Fruit fly (Drosophila melanogaster) whole organism, prepupa: ENCODE results near the gene GILT3.

Source experiments
- Blimp-1 ChIP-seq: fragments of 200-800 bp; sonication (Bioruptor generic); optimal IDR thresholded peaks from 3 replicates; lab custom pipeline; 2017; ENCODE audit warnings: missing biosample characterization, missing genetic modification characterization, mild to moderate bottlenecking, moderate library complexity, missing genetic modification reagents
- CG10631 ChIP-seq: fragments of 200-800 bp; sonication (Bioruptor generic); optimal IDR thresholded peaks from 2 replicates; lab custom pipeline; 2016; ENCODE audit warnings: missing biosample characterization, missing genetic modification characterization
- CG10669 ChIP-seq: fragments of 200-800 bp; sonication (Bioruptor generic); optimal IDR thresholded peaks from 3 replicates; lab custom pipeline; 2018; ENCODE audit warnings: missing biosample characterization, mild to moderate bottlenecking, missing genetic modification characterization, moderate library complexity
- CG11294 ChIP-seq: fragments of 200-800 bp; sonication (Bioruptor generic); IDR thresholded peaks from 2 replicates; pipeline ENCODE4 v1.3.6; 2022; ENCODE audit warnings: missing biosample characterization, missing genetic modification characterization
- CG11902 ChIP-seq: fragments of 200-800 bp; sonication (Bioruptor generic); optimal IDR thresholded peaks from 3 replicates; lab custom pipeline; 2016; ENCODE audit warnings: missing biosample characterization, missing genetic modification characterization
- CG15336 ChIP-seq: fragments of 200-800 bp; sonication (Bioruptor generic); IDR thresholded peaks from 2 replicates; pipeline ENCODE4 v1.3.6; 2022; ENCODE audit warnings: missing biosample characterization, missing genetic modification characterization
- CG1621 ChIP-seq: fragments of 200-800 bp; sonication (Bioruptor generic); optimal IDR thresholded peaks from 3 replicates; lab custom pipeline; 2018; ENCODE audit warnings: missing biosample characterization, mild to moderate bottlenecking, missing genetic modification characterization
- CG16779 ChIP-seq: fragments of 200-800 bp; sonication (Bioruptor generic); optimal IDR thresholded peaks from 3 replicates; lab custom pipeline; 2017; ENCODE audit warnings: missing biosample characterization, mild to moderate bottlenecking, missing genetic modification characterization
- CG3032 ChIP-seq: fragments of 200-800 bp; optimal IDR thresholded peaks from 2 replicates; lab custom pipeline; 2019; ENCODE audit warnings: missing biosample characterization, mild to moderate bottlenecking, missing genetic modification characterization, moderate library complexity
- CG31627 ChIP-seq: fragments of 200-800 bp; sonication (Bioruptor generic); optimal IDR thresholded peaks from 3 replicates; lab custom pipeline; 2016; ENCODE audit warnings: missing biosample characterization, missing genetic modification characterization
- CG32006 ChIP-seq: fragments of 200-800 bp; sonication (Bioruptor generic); optimal IDR thresholded peaks from 3 replicates; lab custom pipeline; 2017; ENCODE audit warnings: missing biosample characterization, mild to moderate bottlenecking, missing genetic modification characterization
- CG34406 ChIP-seq: fragments of 200-800 bp; sonication (Bioruptor generic); optimal IDR thresholded peaks from 3 replicates; lab custom pipeline; 2016; ENCODE audit warnings: missing biosample characterization, missing genetic modification characterization
- CG4318 ChIP-seq: fragments of 200-800 bp; sonication (Bioruptor generic); optimal IDR thresholded peaks from 3 replicates; lab custom pipeline; 2017; ENCODE audit warnings: missing biosample characterization, mild to moderate bottlenecking, missing genetic modification characterization
- CG6163 ChIP-seq: fragments of 200-800 bp; sonication (Bioruptor generic); IDR thresholded peaks from 3 replicates; pipeline ENCODE4 v1.3.6; 2022; ENCODE audit warnings: missing biosample characterization, missing genetic modification characterization
- CG6276 ChIP-seq: fragments of 200-800 bp; sonication (Bioruptor generic); optimal IDR thresholded peaks from 2 replicates; lab custom pipeline; 2017; ENCODE audit warnings: missing biosample characterization, mild to moderate bottlenecking, missing genetic modification characterization
- CG6792 ChIP-seq: fragments of 200-800 bp; sonication (Bioruptor generic); optimal IDR thresholded peaks from 3 replicates; lab custom pipeline; 2016; ENCODE audit warnings: missing biosample characterization, missing genetic modification characterization
- CG6808 ChIP-seq: fragments of 200-800 bp; sonication (Bioruptor generic); optimal IDR thresholded peaks from 3 replicates; lab custom pipeline; 2017; ENCODE audit warnings: missing biosample characterization, missing genetic modification characterization, mild to moderate bottlenecking, moderate library complexity, missing genetic modification reagents
- CG6854 ChIP-seq: fragments of 200-800 bp; sonication (Bioruptor generic); optimal IDR thresholded peaks from 2 replicates; lab custom pipeline; 2017; ENCODE audit warnings: missing biosample characterization, mild to moderate bottlenecking, missing genetic modification characterization
- CG7368 ChIP-seq: fragments of 200-800 bp; sonication (Bioruptor generic); optimal IDR thresholded peaks from 3 replicates; lab custom pipeline; 2016; ENCODE audit warnings: missing biosample characterization, missing genetic modification characterization
- CG8319 ChIP-seq: fragments of 200-800 bp; sonication (Bioruptor generic); optimal IDR thresholded peaks from 3 replicates; lab custom pipeline; 2016; ENCODE audit warnings: missing biosample characterization, missing genetic modification characterization
- CG8632 ChIP-seq: fragments of 200-800 bp; sonication (Bioruptor generic); optimal IDR thresholded peaks from 3 replicates; lab custom pipeline; 2016; ENCODE audit warnings: missing biosample characterization, missing genetic modification characterization
- CG9139 ChIP-seq: fragments of 200-800 bp; sonication (Bioruptor generic); optimal IDR thresholded peaks from 3 replicates; lab custom pipeline; 2017; ENCODE audit warnings: missing biosample characterization, mild to moderate bottlenecking, missing genetic modification characterization
- Eip78C ChIP-seq: fragments of 200-800 bp; sonication (Bioruptor generic); peaks from one replicate; lab custom pipeline; 2016; ENCODE audit warnings: missing biosample characterization, missing genetic modification characterization
- Eip93F ChIP-seq: fragments of 200-800 bp; sonication (Bioruptor generic); optimal IDR thresholded peaks from 2 replicates; lab custom pipeline; 2016; ENCODE audit warnings: missing biosample characterization, mild to moderate bottlenecking, missing genetic modification characterization
- Ets21C ChIP-seq: fragments of 200-800 bp; sonication (Bioruptor generic); optimal IDR thresholded peaks from 3 replicates; lab custom pipeline; 2016; ENCODE audit warnings: missing biosample characterization, missing genetic modification characterization
- Gug ChIP-seq: fragments of 200-800 bp; sonication (Bioruptor generic); IDR thresholded peaks from 2 replicates; pipeline ENCODE4 v1.3.6; 2022; ENCODE audit warnings: missing biosample characterization, missing genetic modification characterization
- Hr38 ChIP-seq: sonication (Bioruptor generic); optimal IDR thresholded peaks from 2 replicates; lab custom pipeline; 2016; ENCODE audit warnings: missing biosample characterization, missing genetic modification characterization
- Hr39 ChIP-seq: fragments of 200-800 bp; sonication (Bioruptor generic); optimal IDR thresholded peaks from 2 replicates; lab custom pipeline; 2016; ENCODE audit warnings: missing biosample characterization, missing genetic modification characterization
- Hr4 ChIP-seq: fragments of 200-800 bp; sonication (Bioruptor generic); optimal IDR thresholded peaks from 3 replicates; lab custom pipeline; 2016; ENCODE audit warnings: missing biosample characterization, missing genetic modification characterization
- Lpt ChIP-seq: fragments of 200-800 bp; sonication (Bioruptor generic); optimal IDR thresholded peaks from 3 replicates; lab custom pipeline; 2016; ENCODE audit warnings: missing biosample characterization, missing genetic modification characterization
- Met ChIP-seq: fragments of 200-800 bp; sonication (Bioruptor generic); optimal IDR thresholded peaks from 3 replicates; lab custom pipeline; 2016; ENCODE audit warnings: missing biosample characterization, missing genetic modification characterization
- OdsH ChIP-seq: fragments of 200-800 bp; sonication (Bioruptor generic); optimal IDR thresholded peaks from 3 replicates; lab custom pipeline; 2016; ENCODE audit warnings: missing biosample characterization, missing genetic modification characterization
- Sox15 ChIP-seq: fragments of 200-800 bp; sonication (Bioruptor generic); optimal IDR thresholded peaks from 3 replicates; lab custom pipeline; 2016; ENCODE audit warnings: missing biosample characterization, missing genetic modification characterization
- acj6 ChIP-seq: fragments of 200-800 bp; sonication (Bioruptor generic); optimal IDR thresholded peaks from 3 replicates; lab custom pipeline; 2016; ENCODE audit warnings: missing biosample characterization, missing genetic modification characterization
- cyc ChIP-seq: fragments of 200-800 bp; sonication (Bioruptor generic); optimal IDR thresholded peaks from 3 replicates; lab custom pipeline; 2016; ENCODE audit warnings: missing biosample characterization, missing genetic modification characterization
- dac ChIP-seq: fragments of 200-800 bp; sonication (Bioruptor generic); optimal IDR thresholded peaks from 2 replicates; lab custom pipeline; 2017; ENCODE audit warnings: missing biosample characterization, mild to moderate bottlenecking, missing genetic modification characterization
- dsx ChIP-seq: fragments of 200-800 bp; optimal IDR thresholded peaks from 3 replicates; lab custom pipeline; 2019; ENCODE audit warnings: missing biosample characterization, mild to moderate bottlenecking, missing genetic modification characterization, moderate library complexity; ENCODE audit not compliant: poor library complexity, severe bottlenecking
- eg ChIP-seq: fragments of 200-800 bp; sonication (Bioruptor generic); IDR thresholded peaks from 3 replicates; pipeline ENCODE4 v1.3.6; 2022; ENCODE audit warnings: missing biosample characterization, missing genetic modification characterization
- esn ChIP-seq: fragments of 200-800 bp; sonication (Bioruptor generic); optimal IDR thresholded peaks from 2 replicates; lab custom pipeline; 2016; ENCODE audit warnings: missing biosample characterization, mild to moderate bottlenecking, missing genetic modification characterization, moderate library complexity
- fd85E ChIP-seq: fragments of 200-800 bp; sonication (Bioruptor generic); optimal IDR thresholded peaks from 3 replicates; lab custom pipeline; 2016; ENCODE audit warnings: missing biosample characterization, missing genetic modification characterization
- fkh ChIP-seq: fragments of 200-800 bp; sonication (Bioruptor generic); optimal IDR thresholded peaks from 3 replicates; lab custom pipeline; 2017; ENCODE audit warnings: missing biosample characterization, mild to moderate bottlenecking, missing genetic modification characterization, moderate library complexity
- lz ChIP-seq: fragments of 200-800 bp; sonication (Bioruptor generic); optimal IDR thresholded peaks from 3 replicates; lab custom pipeline; 2016; ENCODE audit warnings: missing biosample characterization, missing genetic modification characterization
- net ChIP-seq: fragments of 200-800 bp; sonication (Bioruptor generic); optimal IDR thresholded peaks from 3 replicates; lab custom pipeline; 2016; ENCODE audit warnings: missing biosample characterization, missing genetic modification characterization
- pdm3 ChIP-seq: fragments of 200-800 bp; sonication (Bioruptor generic); optimal IDR thresholded peaks from 3 replicates; lab custom pipeline; 2016; ENCODE audit warnings: missing biosample characterization, missing genetic modification characterization
- spab ChIP-seq: fragments of 200-800 bp; sonication (Bioruptor generic); optimal IDR thresholded peaks from 2 replicates; lab custom pipeline; 2017; ENCODE audit warnings: missing biosample characterization, mild to moderate bottlenecking, missing genetic modification characterization, missing genetic modification reagents
- svp ChIP-seq: fragments of 200-800 bp; sonication (Bioruptor generic); peaks from one replicate; lab custom pipeline; 2016; ENCODE audit warnings: missing biosample characterization, missing genetic modification characterization
- topi ChIP-seq: fragments of 200-800 bp; sonication (Bioruptor generic); optimal IDR thresholded peaks from 3 replicates; lab custom pipeline; 2016; ENCODE audit warnings: missing biosample characterization, missing genetic modification characterization
- vri ChIP-seq: fragments of 200-800 bp; sonication (Bioruptor generic); optimal IDR thresholded peaks from 3 replicates; lab custom pipeline; 2016; ENCODE audit warnings: missing biosample characterization, mild to moderate bottlenecking, missing genetic modification characterization

GILT3 gene

DNA sequence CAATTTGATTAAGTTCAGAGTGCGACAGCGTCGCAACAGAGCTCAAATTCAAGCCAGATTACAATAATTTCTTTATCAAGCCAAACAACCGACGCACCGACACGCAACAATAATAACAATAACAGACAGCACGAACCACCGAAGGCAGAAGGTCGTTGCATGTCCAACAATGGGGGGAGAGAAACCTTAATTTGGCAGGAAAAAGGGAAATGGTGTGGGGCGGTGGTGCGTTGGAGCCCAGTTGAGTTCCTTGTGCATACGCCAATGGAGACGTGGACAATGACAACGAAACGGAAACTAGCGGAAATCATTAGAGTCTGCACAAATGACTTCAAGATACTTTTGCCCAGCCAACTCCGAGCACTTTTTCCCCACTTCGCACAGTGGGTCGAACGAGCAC, 37.6 kb upstream of the GILT3 start:
- TF ChIP-seq CG6854 (GFP tag; lab: Kevin White, UChicago) (no peak), svp (GFP tag; lab: Kevin White, UChicago) (peak; percentile 51), CG8632 (GFP tag; lab: Kevin White, UChicago) (no peak)

DNA sequence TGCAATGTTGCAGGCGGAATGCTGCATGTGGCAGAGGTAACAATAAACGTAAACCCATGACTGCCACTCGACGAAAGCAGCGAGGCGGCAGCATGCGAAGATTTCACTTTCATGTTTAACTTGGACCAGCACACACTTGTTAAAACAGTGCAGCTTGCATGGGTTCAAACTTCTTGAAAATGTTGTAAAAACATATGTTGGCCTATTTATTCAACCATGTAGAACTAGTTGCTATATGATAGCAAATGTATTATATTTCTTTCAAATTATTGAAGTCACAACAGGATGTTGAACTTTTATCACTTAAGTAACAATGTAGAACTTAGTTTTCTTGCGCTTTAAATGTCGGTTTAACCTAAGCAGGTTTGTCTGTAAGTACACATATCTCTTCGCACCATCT, 34.3 kb upstream of the GILT3 start:
- TF ChIP-seq Eip78C (GFP tag; lab: Kevin White, UChicago) (peak; percentile 82), CG32006 (peak; percentile 31), CG6808 (no peak), Met (no peak), Hr4 (GFP tag; lab: Kevin White, UChicago) (peak; percentile 27), CG15336 (GFP tag; lab: Robert Waterston, UW) (0 out of 2 replicates have a peak, but pooled peaks have one; percentile 28)

DNA sequence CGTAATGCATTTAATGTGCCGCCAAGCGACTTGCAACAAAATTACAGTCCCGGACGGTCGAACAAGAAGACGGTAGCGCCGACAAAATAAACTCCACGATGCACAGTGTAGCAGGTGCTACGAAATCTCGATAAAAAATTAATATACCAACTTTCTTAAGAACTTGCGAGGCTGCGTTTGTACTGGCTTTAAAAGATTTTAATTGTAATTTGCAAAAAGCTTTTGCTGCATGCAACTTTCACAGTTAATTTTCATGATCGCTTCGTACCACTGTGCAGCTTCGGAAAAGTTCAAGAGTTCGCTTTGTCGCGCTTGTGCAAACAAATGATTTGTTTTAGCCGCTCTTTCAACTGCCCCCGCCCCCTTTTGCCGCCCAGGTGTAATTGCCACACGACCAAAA, 31.0 kb upstream of the GILT3 start:
- TF ChIP-seq CG8319: peak; percentile 63
- peak; percentile 88 for TF ChIP-seq CG6276 (GFP tag; lab: Kevin White, UChicago)
- TF ChIP-seq Blimp-1: no peak
- peak; percentile 92 for TF ChIP-seq CG6163 (GFP tag; lab: Robert Waterston, UW)
- peak; percentile 86 for TF ChIP-seq net
- TF ChIP-seq CG10631 (GFP tag; lab: Kevin White, UChicago): peak; percentile 61
- TF ChIP-seq dsx: peak; percentile 48
- peak; percentile 70 for TF ChIP-seq esn
- TF ChIP-seq Lpt: peak; percentile 81
- TF ChIP-seq CG6792 (GFP tag; lab: Kevin White, UChicago): peak; percentile 65
- peak; percentile 68 for TF ChIP-seq Ets21C (GFP tag; lab: Kevin White, UChicago)
- TF ChIP-seq CG11902 (GFP tag; lab: Kevin White, UChicago): peak; percentile 67
- peak; percentile 85 for TF ChIP-seq CG4318 (GFP tag; lab: Kevin White, UChicago)
- TF ChIP-seq CG34406: peak; percentile 68
- peak; percentile 84 for TF ChIP-seq pdm3 (GFP tag; lab: Kevin White, UChicago)
- TF ChIP-seq CG11294: peak; percentile 79; the same call in 1 of the 2 replicates
- no peak for TF ChIP-seq fd85E (GFP tag; lab: Kevin White, UChicago)
- TF ChIP-seq Eip93F: no peak
- TF ChIP-seq CG9139 (GFP tag; lab: Kevin White, UChicago): no peak
- TF ChIP-seq eg (GFP tag; lab: Robert Waterston, UW): peak; percentile 93
- peak; percentile 79 for TF ChIP-seq dac (GFP tag; lab: Kevin White, UChicago)
- peak; percentile 67 for TF ChIP-seq CG7368 (GFP tag; lab: Kevin White, UChicago)
- TF ChIP-seq Eip78C (GFP tag; lab: Kevin White, UChicago): peak; percentile 93
- peak; percentile 73 for TF ChIP-seq Met
- TF ChIP-seq CG1621: peak; percentile 49
- TF ChIP-seq vri (GFP tag; lab: Kevin White, UChicago): peak; percentile 36
- peak; percentile 46 for TF ChIP-seq CG3032 (tag; lab: Kevin White, UChicago)
- peak; percentile 80 for TF ChIP-seq Gug
- peak; percentile 56 for TF ChIP-seq spab (GFP tag; lab: Kevin White, UChicago)
- peak; percentile 72 for TF ChIP-seq cyc (GFP tag; lab: Kevin White, UChicago)
- TF ChIP-seq Sox15 (GFP tag; lab: Kevin White, UChicago): peak; percentile 63
- TF ChIP-seq CG8632 (GFP tag; lab: Kevin White, UChicago): peak; percentile 62
- no peak for TF ChIP-seq fkh (GFP tag; lab: Kevin White, UChicago)
- TF ChIP-seq CG15336 (GFP tag; lab: Robert Waterston, UW): peak; percentile 94
- peak; percentile 92 for TF ChIP-seq Hr4 (GFP tag; lab: Kevin White, UChicago)
- peak; percentile 65 for TF ChIP-seq lz (GFP tag; lab: Kevin White, UChicago)
- TF ChIP-seq topi (GFP tag; lab: Kevin White, UChicago): peak; percentile 74
- peak; percentile 68 for TF ChIP-seq CG10669
- peak; percentile 88 for TF ChIP-seq OdsH (GFP tag; lab: Kevin White, UChicago)
- TF ChIP-seq acj6 (GFP tag; lab: Kevin White, UChicago): peak; percentile 84
- TF ChIP-seq CG31627 (GFP tag; lab: Kevin White, UChicago): peak; percentile 74
- peak; percentile 81 for TF ChIP-seq Hr38
- TF ChIP-seq CG16779: peak; percentile 18
- peak; percentile 80 for TF ChIP-seq Hr39 (GFP tag; lab: Kevin White, UChicago)
